Worm (Caenorhabditis elegans): ENCODE data around the gene pigq-1.

pigq-1 gene

ce11 chrIV:11148788-11149366 is 1.8 kb upstream of the pigq-1 start:
- TF ChIP-seq snpc-4 (tag; optimal IDR thresholded peaks at IDR 0.05) (no peak), ceh-43 (GFP tag; optimal IDR thresholded peaks at IDR 0.05) (no peak), ceh-39 (tag; optimal IDR thresholded peaks at IDR 0.05) (no peak), lsy-2 (tag; optimal IDR thresholded peaks at IDR 0.05) (no peak), M03D4.4 (tag; optimal IDR thresholded peaks at IDR 0.05) (no peak), bed-3 (GFP tag; optimal IDR thresholded peaks at IDR 0.05) (no peak), zip-8 (tag; optimal IDR thresholded peaks at IDR 0.05) (no peak), elt-3 (tag; optimal IDR thresholded peaks at IDR 0.05) (no peak)

- TF ChIP-seq ham-2 (GFP tag; optimal IDR thresholded peaks at IDR 0.05) (no peak), nhr-76 (tag; optimal IDR thresholded peaks at IDR 0.05) (no peak), ceh-39 (tag; optimal IDR thresholded peaks at IDR 0.05) (no peak), zip-8 (tag; optimal IDR thresholded peaks at IDR 0.05) (no peak), M03D4.4 (tag; optimal IDR thresholded peaks at IDR 0.05) (no peak), mep-1 (tag; optimal IDR thresholded peaks at IDR 0.05) (no peak), ztf-11 (tag; optimal IDR thresholded peaks at IDR 0.05) (no peak), unc-39 (tag; optimal IDR thresholded peaks at IDR 0.05) (no peak), elt-1 (tag; optimal IDR thresholded peaks at IDR 0.05; ENCODE audit: borderline replicate concordance, insufficient read depth) (no peak), nhr-2 (tag; optimal IDR thresholded peaks at IDR 0.05) (no peak), lin-32 (GFP tag; optimal IDR thresholded peaks at IDR 0.05) (no peak), mab-5 (tag; optimal IDR thresholded peaks at IDR 0.05) (no peak), bed-3 (GFP tag; optimal IDR thresholded peaks at IDR 0.05) (no peak), unc-120 (tag; optimal IDR thresholded peaks at IDR 0.05; ENCODE audit: poor library complexity, severe bottlenecking) (no peak)
Observed at ce11 chrIV:11146492-11146891, 555 bp downstream of the pigq-1 start.

ce11 chrIV:11145929-11146339 is 1.1 kb downstream of the pigq-1 start:
- TF ChIP-seq unc-62 (GFP tag; optimal IDR thresholded peaks at IDR 0.05) (no peak), nhr-28 (tag; optimal IDR thresholded peaks at IDR 0.05) (no peak), tbx-8 (GFP tag; optimal IDR thresholded peaks at IDR 0.05) (no peak), blmp-1 (tag; optimal IDR thresholded peaks at IDR 0.05) (no peak), nhr-12 (tag; optimal IDR thresholded peaks at IDR 0.05) (no peak), M03D4.4 (tag; optimal IDR thresholded peaks at IDR 0.05) (no peak), ceh-39 (tag; optimal IDR thresholded peaks at IDR 0.05) (no peak), mab-5 (tag; optimal IDR thresholded peaks at IDR 0.05) (no peak), nhr-76 (tag; optimal IDR thresholded peaks at IDR 0.05) (no peak), snpc-4 (tag; optimal IDR thresholded peaks at IDR 0.05) (no peak), mep-1 (tag; optimal IDR thresholded peaks at IDR 0.05) (no peak), zip-8 (tag; optimal IDR thresholded peaks at IDR 0.05) (no peak)

ce11 chrIV:11143228-11143444 is 3.9 kb downstream of the pigq-1 start, which contains the start of gene F01G4.4:
Gene F01G4.4 (plus strand): TSS chrIV:11143345.
- no peak for TF ChIP-seq unc-39 (tag; optimal IDR thresholded peaks at IDR 0.05)
- TF ChIP-seq ces-1 (GFP tag; optimal IDR thresholded peaks at IDR 0.05): no peak
- no peak for TF ChIP-seq M03D4.4 (tag; optimal IDR thresholded peaks at IDR 0.05)
- TF ChIP-seq ham-2 (GFP tag; optimal IDR thresholded peaks at IDR 0.05): no peak
- TF ChIP-seq pha-4 (tag; optimal IDR thresholded peaks at IDR 0.05): no peak
- no peak for TF ChIP-seq lsy-2 (tag; optimal IDR thresholded peaks at IDR 0.05)
- no peak for TF ChIP-seq bed-3 (GFP tag; optimal IDR thresholded peaks at IDR 0.05)
- TF ChIP-seq sem-2 (GFP tag; optimal IDR thresholded peaks at IDR 0.05): no peak
- no peak for TF ChIP-seq unc-120 (tag; optimal IDR thresholded peaks at IDR 0.05; ENCODE audit: poor library complexity, severe bottlenecking)
- no peak for TF ChIP-seq snpc-4 (tag; optimal IDR thresholded peaks at IDR 0.05)
- TF ChIP-seq nhr-2 (tag; optimal IDR thresholded peaks at IDR 0.05): no peak
- TF ChIP-seq ztf-11 (tag; optimal IDR thresholded peaks at IDR 0.05): no peak
- no peak for TF ChIP-seq drap-1 (GFP tag; optimal IDR thresholded peaks at IDR 0.05)
- no peak for TF ChIP-seq elt-1 (tag; optimal IDR thresholded peaks at IDR 0.05; ENCODE audit: borderline replicate concordance, insufficient read depth)
- no peak for TF ChIP-seq sptf-1 (tag; optimal IDR thresholded peaks at IDR 0.05)

- TF ChIP-seq nhr-28 (tag; optimal IDR thresholded peaks at IDR 0.05) (no peak), nhr-237 (tag; optimal IDR thresholded peaks at IDR 0.05) (peak; percentile 27), lsy-2 (tag; optimal IDR thresholded peaks at IDR 0.05) (peak; percentile 65), unc-39 (tag; optimal IDR thresholded peaks at IDR 0.05) (peak; percentile 64), sptf-1 (tag; optimal IDR thresholded peaks at IDR 0.05) (no peak), ces-1 (GFP tag; optimal IDR thresholded peaks at IDR 0.05) (peak; percentile 89), mep-1 (tag; optimal IDR thresholded peaks at IDR 0.05) (peak; percentile 32), pha-4 (tag; optimal IDR thresholded peaks at IDR 0.05) (peak; percentile 26), mab-5 (tag; optimal IDR thresholded peaks at IDR 0.05) (no peak)
Observed at ce11 chrIV:11142314-11143227, 4.5 kb downstream of the pigq-1 start, which contains the start of gene skih-2. Gene skih-2 (minus strand): TSS chrIV:11142364.

All from whole organism, mixed stage, embryonic.